In the genomic region with DNA sequence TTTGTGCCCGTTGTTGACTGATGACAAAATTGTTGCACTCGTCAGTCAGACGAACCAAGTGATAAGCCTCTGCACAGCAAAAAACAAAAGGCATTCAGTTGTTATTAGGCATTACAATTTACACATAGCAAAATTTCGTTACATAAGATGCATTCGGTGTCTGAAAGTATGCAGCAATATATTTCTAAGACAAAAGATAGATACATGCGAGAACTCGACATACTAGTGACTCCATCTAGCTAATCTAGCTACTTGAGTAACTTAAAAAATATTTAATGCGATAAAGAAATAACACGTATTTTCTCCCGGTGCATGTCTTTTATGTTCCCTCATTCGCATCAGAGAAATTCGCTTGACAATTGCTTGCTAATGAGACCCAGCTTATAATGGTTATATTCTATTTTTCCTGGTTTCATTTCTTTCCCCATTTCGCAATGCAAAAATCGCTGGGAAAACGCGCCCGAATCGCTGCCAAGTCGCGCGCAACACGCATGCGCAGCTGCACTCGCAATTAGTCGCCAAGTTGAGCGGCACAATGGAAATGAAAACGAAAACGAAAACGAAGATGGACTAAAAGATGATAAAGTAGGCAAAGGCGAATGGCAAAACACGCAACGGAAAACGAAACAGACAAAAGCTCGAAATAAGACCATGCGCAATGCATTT, we compare ENCODE assay signal across 5 fruit fly cellular contexts.
TF ChIP-seq lines count a peak whose summit lies in the region.

No protein-coding gene starts in this region.

- TF ChIP-seq CTCF in whole organism, embryonic (GFP tag; optimal IDR thresholded peaks at IDR 0.05; lab: Kevin White, UChicago), result no peak

TF ChIP-seq in whole organism, adult, 20 proteins besides CTCF, POLR2A, EP300 and RAD21:
- no peak for TF ChIP-seq CG7045 (GFP tag; optimal IDR thresholded peaks at IDR 0.05; lab: Kevin White, UChicago)
- peak; percentile 53 for TF ChIP-seq CG7101 (tag; optimal IDR thresholded peaks at IDR 0.05; lab: Kevin White, UChicago)
- no peak for TF ChIP-seq Clk (GFP tag; optimal IDR thresholded peaks at IDR 0.05; lab: Kevin White, UChicago)
- TF ChIP-seq CG11617 (GFP tag; optimal IDR thresholded peaks at IDR 0.05; lab: Kevin White, UChicago), result peak; percentile 17

TF ChIP-seq in whole organism, embryonic, 481 proteins besides CTCF, POLR2A, EP300 and RAD21 (continues in another document):
- TF ChIP-seq Dip3 (GFP tag; optimal IDR thresholded peaks at IDR 0.05; lab: Kevin White, UChicago) (no peak), dmrt99B (tag; optimal IDR thresholded peaks at IDR 0.05; lab: Kevin White, UChicago) (peak; percentile 32), Six4 (GFP tag; optimal IDR thresholded peaks at IDR 0.05; lab: Kevin White, UChicago) (no peak), CG2129 (GFP tag; IDR thresholded peaks at IDR 0.05; lab: Robert Waterston, UW; ENCODE audit: partially characterized antibody) (no peak), Asciz (GFP tag; optimal IDR thresholded peaks at IDR 0.05; lab: Kevin White, UChicago) (peak; percentile 3), chn (GFP tag; optimal IDR thresholded peaks at IDR 0.05; lab: Kevin White, UChicago) (no peak), bigmax (GFP tag; optimal IDR thresholded peaks at IDR 0.05; lab: Kevin White, UChicago) (no peak), CG4730 (GFP tag; IDR thresholded peaks at IDR 0.05; lab: Robert Waterston, UW) (no peak), CG13775 (GFP tag; optimal IDR thresholded peaks at IDR 0.05; lab: Kevin White, UChicago) (no peak), bcd (GFP tag; optimal IDR thresholded peaks at IDR 0.05; lab: Kevin White, UChicago) (no peak), shn (GFP tag; optimal IDR thresholded peaks at IDR 0.05; lab: Kevin White, UChicago) (no peak), grau (tag; optimal IDR thresholded peaks at IDR 0.05; lab: Kevin White, UChicago) (peak; percentile 19), cad (GFP tag; optimal IDR thresholded peaks at IDR 0.05; lab: Kevin White, UChicago) (no peak), Dfd (GFP tag; optimal IDR thresholded peaks at IDR 0.05; lab: Kevin White, UChicago) (no peak), Hsf (GFP tag; optimal IDR thresholded peaks at IDR 0.05; lab: Kevin White, UChicago) (no peak), dimm (GFP tag; IDR thresholded peaks at IDR 0.05; lab: Robert Waterston, UW) (no peak), CG15269 (tag; optimal IDR thresholded peaks at IDR 0.05; lab: Kevin White, UChicago) (no peak), Ets65A (GFP tag; lab: Kevin White, UChicago) (peak; percentile 87), Ssrp (tag; optimal IDR thresholded peaks at IDR 0.05; lab: Kevin White, UChicago) (peak; percentile 12), CG12391 (tag; optimal IDR thresholded peaks at IDR 0.05; lab: Kevin White, UChicago) (peak; percentile 38), CG7928 (GFP tag; optimal IDR thresholded peaks at IDR 0.05; lab: Kevin White, UChicago) (no peak)

TF ChIP-seq in whole organism, prepupa, 60 proteins besides CTCF, POLR2A, EP300 and RAD21 (continues in another document):
- peak; percentile 66 for TF ChIP-seq Ets96B (tag; optimal IDR thresholded peaks at IDR 0.05; lab: Kevin White, UChicago)
- peak; percentile 82 for TF ChIP-seq Hr39 (GFP tag; optimal IDR thresholded peaks at IDR 0.05; lab: Kevin White, UChicago)
- TF ChIP-seq CG6854 (GFP tag; optimal IDR thresholded peaks at IDR 0.05; lab: Kevin White, UChicago), result no peak
- TF ChIP-seq net (GFP tag; optimal IDR thresholded peaks at IDR 0.05; lab: Kevin White, UChicago), result peak; percentile 62
- peak; percentile 11 for TF ChIP-seq fd85E (GFP tag; optimal IDR thresholded peaks at IDR 0.05; lab: Kevin White, UChicago)
- 0 out of 2 replicates have a peak, but pooled peaks have one; percentile 12 for TF ChIP-seq CG11294 (GFP tag; IDR thresholded peaks at IDR 0.05; lab: Robert Waterston, UW)
- no peak; the same call in 1 of the 2 replicates for TF ChIP-seq CG15336 (GFP tag; IDR thresholded peaks at IDR 0.05; lab: Robert Waterston, UW)
- TF ChIP-seq esn (GFP tag; optimal IDR thresholded peaks at IDR 0.05; lab: Kevin White, UChicago), result peak; percentile 81
- TF ChIP-seq CG4318 (GFP tag; optimal IDR thresholded peaks at IDR 0.05; lab: Kevin White, UChicago), result peak; percentile 48
- peak; percentile 81 for TF ChIP-seq pdm3 (GFP tag; optimal IDR thresholded peaks at IDR 0.05; lab: Kevin White, UChicago)
- TF ChIP-seq CG11762 (GFP tag; optimal IDR thresholded peaks at IDR 0.05; lab: Kevin White, UChicago; ENCODE audit: insufficient read depth), result peak; percentile 28
- peak; percentile 29 for TF ChIP-seq CG6276 (GFP tag; optimal IDR thresholded peaks at IDR 0.05; lab: Kevin White, UChicago)
- peak; percentile 63 for TF ChIP-seq CG10631 (GFP tag; optimal IDR thresholded peaks at IDR 0.05; lab: Kevin White, UChicago)
- peak; percentile 37 to 59 for TF ChIP-seq salr (GFP tag; optimal IDR thresholded peaks at IDR 0.05; lab: Kevin White, UChicago)
- TF ChIP-seq CG8119 (GFP tag; IDR thresholded peaks at IDR 0.05; lab: Robert Waterston, UW), result peak; percentile 57
- TF ChIP-seq Met (GFP tag; optimal IDR thresholded peaks at IDR 0.05; lab: Kevin White, UChicago), result peak; percentile 69
- peak; percentile 81 for TF ChIP-seq Smox (GFP tag; optimal IDR thresholded peaks at IDR 0.05; lab: Kevin White, UChicago)
- TF ChIP-seq OdsH (GFP tag; optimal IDR thresholded peaks at IDR 0.05; lab: Kevin White, UChicago), result peak; percentile 77
- TF ChIP-seq CG34406 (GFP tag; optimal IDR thresholded peaks at IDR 0.05; lab: Kevin White, UChicago), result peak; percentile 71

TF ChIP-seq in whole organism, pupa, 21 proteins besides CTCF, POLR2A, EP300 and RAD21:
- TF ChIP-seq CG13204 (GFP tag; optimal IDR thresholded peaks at IDR 0.05; lab: Kevin White, UChicago), result peak; percentile 43
- peak; percentile 49 for TF ChIP-seq Snoo (tag; optimal IDR thresholded peaks at IDR 0.05; lab: Kevin White, UChicago)
- peak; percentile 80 for TF ChIP-seq Pif1B (GFP tag; optimal IDR thresholded peaks at IDR 0.05; lab: Kevin White, UChicago)
- TF ChIP-seq CG34367 (tag; optimal IDR thresholded peaks at IDR 0.05; lab: Kevin White, UChicago), result peak; percentile 79
- TF ChIP-seq EcR (GFP tag; optimal IDR thresholded peaks at IDR 0.05; lab: Kevin White, UChicago), result no peak
- TF ChIP-seq CG10348 (GFP tag; IDR thresholded peaks at IDR 0.05; lab: Robert Waterston, UW), result no peak
- peak; percentile 36 for TF ChIP-seq Ets98B (GFP tag; IDR thresholded peaks at IDR 0.05; lab: Robert Waterston, UW)
- no peak for TF ChIP-seq CG12605 (GFP tag; IDR thresholded peaks at IDR 0.05; lab: Robert Waterston, UW)
- peak; percentile 41; the same call in 2 of the 3 replicates for TF ChIP-seq CG4496 (GFP tag; IDR thresholded peaks at IDR 0.05; lab: Robert Waterston, UW)
- TF ChIP-seq CG17806 (tag; optimal IDR thresholded peaks at IDR 0.05; lab: Kevin White, UChicago), result peak; percentile 51
- no peak for TF ChIP-seq D1 (tag; optimal IDR thresholded peaks at IDR 0.05; lab: Kevin White, UChicago)
- TF ChIP-seq Pif1A (GFP tag; optimal IDR thresholded peaks at IDR 0.05; lab: Kevin White, UChicago), result peak; percentile 86
- peak; percentile 45; the same call in 1 of the 2 replicates for TF ChIP-seq CG32121 (GFP tag; IDR thresholded peaks at IDR 0.05; lab: Robert Waterston, UW)
- peak; percentile 54; the same call in 1 of the 3 replicates for TF ChIP-seq fd96Ca (GFP tag; IDR thresholded peaks at IDR 0.05; lab: Robert Waterston, UW)
- TF ChIP-seq rn (GFP tag; IDR thresholded peaks at IDR 0.05; lab: Robert Waterston, UW), result 0 out of 2 replicates have a peak, but pooled peaks have one; percentile 42
- peak; percentile 69 for TF ChIP-seq CG8159 (tag; optimal IDR thresholded peaks at IDR 0.05; lab: Kevin White, UChicago)
- TF ChIP-seq CG8301 (tag; optimal IDR thresholded peaks at IDR 0.05; lab: Kevin White, UChicago), result peak; percentile 52
- TF ChIP-seq CG15710 (tag; optimal IDR thresholded peaks at IDR 0.05; lab: Kevin White, UChicago), result peak; percentile 78
- TF ChIP-seq gl (tag; optimal IDR thresholded peaks at IDR 0.05; lab: Kevin White, UChicago), result peak; percentile 43
- TF ChIP-seq CG14655 (GFP tag; optimal IDR thresholded peaks at IDR 0.05; lab: Kevin White, UChicago), result peak; percentile 64
- peak; percentile 69 for TF ChIP-seq CG9948 (tag; optimal IDR thresholded peaks at IDR 0.05; lab: Kevin White, UChicago)
TF ChIP-seq in whole organism, pupa: peak in this region for 17.

TF ChIP-seq in whole organism, wandering third instar larva, 38 proteins besides CTCF, POLR2A, EP300 and RAD21:
- TF ChIP-seq HLH106 (tag; optimal IDR thresholded peaks at IDR 0.05; lab: Kevin White, UChicago), result peak; percentile 40
- no peak for TF ChIP-seq jim (GFP tag; optimal IDR thresholded peaks at IDR 0.05; lab: Kevin White, UChicago)
- TF ChIP-seq br (GFP tag; optimal IDR thresholded peaks at IDR 0.05; lab: Kevin White, UChicago), result peak; percentile 58
- peak; percentile 29 for TF ChIP-seq Hnf4 (GFP tag; optimal IDR thresholded peaks at IDR 0.05; lab: Kevin White, UChicago)
- TF ChIP-seq foxo (GFP tag; optimal IDR thresholded peaks at IDR 0.05; lab: Kevin White, UChicago), result peak in 1 of 2 experiments; percentile 29
- peak; percentile 35 for TF ChIP-seq CG32264 (GFP tag; optimal IDR thresholded peaks at IDR 0.05; lab: Kevin White, UChicago)
- peak; percentile 37 for TF ChIP-seq woc (GFP tag; optimal IDR thresholded peaks at IDR 0.05; lab: Kevin White, UChicago)
- peak; percentile 54 for TF ChIP-seq Sp1 (GFP tag; optimal IDR thresholded peaks at IDR 0.05; lab: Kevin White, UChicago)
- peak; percentile 57 for TF ChIP-seq ey (GFP tag; optimal IDR thresholded peaks at IDR 0.05; lab: Kevin White, UChicago)
- peak; percentile 63 for TF ChIP-seq rgr (GFP tag; optimal IDR thresholded peaks at IDR 0.05; lab: Kevin White, UChicago)
- peak; percentile 55 for TF ChIP-seq fru (GFP tag; optimal IDR thresholded peaks at IDR 0.05; lab: Kevin White, UChicago)
- no peak for TF ChIP-seq Abd-B (GFP tag; optimal IDR thresholded peaks at IDR 0.05; lab: Kevin White, UChicago)
- peak; percentile 51 for TF ChIP-seq psq (GFP tag; optimal IDR thresholded peaks at IDR 0.05; lab: Kevin White, UChicago)
- TF ChIP-seq N (GFP tag; optimal IDR thresholded peaks at IDR 0.05; lab: Kevin White, UChicago), result no peak
- TF ChIP-seq OdsH (GFP tag; optimal IDR thresholded peaks at IDR 0.05; lab: Kevin White, UChicago), result peak; percentile 17
- peak; percentile 30 for TF ChIP-seq h (GFP tag; optimal IDR thresholded peaks at IDR 0.05; lab: Kevin White, UChicago)
